Fruit fly (Drosophila melanogaster): ENCODE results near the gene CG4362.

- TF ChIP-seq CG4496 (GFP tag; IDR thresholded peaks at IDR 0.05) (peak; percentile 67), CG8159 (tag; optimal IDR thresholded peaks at IDR 0.05) (no peak), CG32121 (GFP tag; IDR thresholded peaks at IDR 0.05) (peak; percentile 72), fd96Ca (GFP tag; IDR thresholded peaks at IDR 0.05) (peak; percentile 56; the same call in 2 of the 3 replicates)
Measured at dm6 chr3R:20317402-20318165, 10.2 kb upstream of the CG4362 start.

Measured in whole organism, pupa.